Fruit fly (Drosophila melanogaster) Kc167 (cell line): ENCODE results near the gene CG42834.

Source experiments
- Myc ChIP-seq: fragments of >200 bp; optimal IDR thresholded peaks from 2 replicates; lab custom pipeline; 2017; ENCODE audit warnings: missing external identifiers
- Sin3A ChIP-seq: fragments of >200 bp; optimal IDR thresholded peaks from 2 replicates; lab custom pipeline; 2018; ENCODE audit warnings: missing external identifiers
- h ChIP-seq: fragments of >200 bp; optimal IDR thresholded peaks from 3 replicates; lab custom pipeline; 2018; ENCODE audit warnings: missing external identifiers
- insv ChIP-seq: fragments of >200 bp; optimal IDR thresholded peaks from 3 replicates; lab custom pipeline; 2018; ENCODE audit warnings: missing external identifiers
- psq ChIP-seq: fragments of >200 bp; optimal IDR thresholded peaks from 2 replicates; lab custom pipeline; 2017; ENCODE audit warnings: missing external identifiers
- ttk ChIP-seq: sonication (Bioruptor generic); optimal IDR thresholded peaks from 2 replicates; lab custom pipeline; 2017; ENCODE audit warnings: missing external identifiers

- TF ChIP-seq Sin3A (no peak), psq (lab: Kevin White, UChicago) (no peak), h (lab: Kevin White, UChicago) (no peak), Myc (no peak), ttk (no peak), insv (lab: Kevin White, UChicago) (no peak)
These were observed 1.8 kb downstream of the CG42834 start, which contains the start of gene CG42835 for dm6 chr3R:17420338-17420737.
